Fruit fly (Drosophila melanogaster): ENCODE results near the gene CG12121.
A peak's percentile ranks its signal among the peaks of the same experiment; 100 is the strongest.

The CG12121 gene

DNA sequence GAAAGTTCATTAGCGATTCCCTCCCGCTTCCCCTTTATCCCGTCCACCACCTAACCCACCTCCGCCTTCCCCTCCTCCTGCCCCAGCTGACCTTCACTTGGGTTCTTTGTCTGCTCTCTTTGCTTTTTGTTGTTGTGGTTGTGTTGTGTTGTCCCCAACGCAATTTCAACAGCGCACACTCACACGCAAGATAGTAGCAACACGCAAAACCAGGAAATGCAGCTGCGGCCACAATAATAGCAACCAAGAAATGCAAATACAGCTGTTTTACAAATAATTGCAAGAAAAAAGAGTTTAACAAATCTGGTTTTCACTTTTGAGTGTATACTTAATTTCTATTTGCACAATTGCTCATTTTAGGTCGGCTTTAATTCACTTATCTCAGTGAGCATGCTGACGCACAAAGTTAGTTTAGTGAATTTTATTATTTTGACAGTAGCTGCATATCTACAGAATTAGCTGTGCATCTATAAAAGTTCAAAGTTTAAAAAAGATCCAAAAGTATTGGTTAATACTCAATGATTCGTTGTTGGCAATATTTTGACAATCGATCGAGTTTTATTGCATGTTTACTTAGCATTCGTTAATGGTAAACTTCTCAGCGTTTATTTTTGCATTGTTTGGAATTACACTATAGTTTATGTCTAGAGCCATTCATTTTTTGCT lies 19.2 kb upstream of the CG12121 start (continued):
- TF ChIP-seq YL-1 (GFP tag; optimal IDR thresholded peaks at IDR 0.05), result no peak
- TF ChIP-seq CG17361 (GFP tag; IDR thresholded peaks at IDR 0.05), result peak; percentile 47; the same call in 1 of the 3 replicates
- TF ChIP-seq CG8388 (GFP tag; optimal IDR thresholded peaks at IDR 0.05), result peak; percentile 11
- TF ChIP-seq CG1792 (GFP tag; optimal IDR thresholded peaks at IDR 0.05), result no peak
- TF ChIP-seq br (optimal IDR thresholded peaks at IDR 0.05), result no peak
- no peak for TF ChIP-seq CG17802 (tag; optimal IDR thresholded peaks at IDR 0.05)
- TF ChIP-seq jigr1 (GFP tag; IDR thresholded peaks at IDR 0.05), result no peak
- peak; percentile 49; the same call in 1 of the 2 replicates for TF ChIP-seq Xrp1 (GFP tag; IDR thresholded peaks at IDR 0.05)
- no peak for TF ChIP-seq H15 (GFP tag; IDR thresholded peaks at IDR 0.05)
- TF ChIP-seq CG18599 (GFP tag; optimal IDR thresholded peaks at IDR 0.05), result peak; percentile 18
- TF ChIP-seq CG12155 (GFP tag; optimal IDR thresholded peaks at IDR 0.05), result no peak
- no peak for TF ChIP-seq ash1 (GFP tag; optimal IDR thresholded peaks at IDR 0.05)
- peak in 1 of 2 experiments; percentile 8 for TF ChIP-seq Hr78 (GFP tag; optimal IDR thresholded peaks at IDR 0.05)
- TF ChIP-seq CG32772 (GFP tag; IDR thresholded peaks at IDR 0.05), result no peak
- no peak for TF ChIP-seq schlank (tag; optimal IDR thresholded peaks at IDR 0.05)
- TF ChIP-seq sisA (GFP tag; IDR thresholded peaks at IDR 0.05), result 0 out of 2 replicates have a peak, but pooled peaks have one; percentile 26
- TF ChIP-seq HLH54F (GFP tag; optimal IDR thresholded peaks at IDR 0.05), result no peak
- no peak for TF ChIP-seq kni (GFP tag; optimal IDR thresholded peaks at IDR 0.05)
- no peak for TF ChIP-seq bbx (GFP tag; IDR thresholded peaks at IDR 0.05; ENCODE audit: partially characterized antibody)
- peak; percentile 84 for TF ChIP-seq crol (GFP tag; IDR thresholded peaks at IDR 0.05)
- no peak for TF ChIP-seq NC2α (GFP tag; optimal IDR thresholded peaks at IDR 0.05)
- no peak for TF ChIP-seq CG7271 (tag; optimal IDR thresholded peaks at IDR 0.05)
- TF ChIP-seq Antp (GFP tag; optimal IDR thresholded peaks at IDR 0.05), result peak; percentile 13
- TF ChIP-seq tna (GFP tag; IDR thresholded peaks at IDR 0.05; ENCODE audit: partially characterized antibody), result no peak
- peak; percentile 20 for TF ChIP-seq Asciz (GFP tag; optimal IDR thresholded peaks at IDR 0.05)
- TF ChIP-seq kah (GFP tag; optimal IDR thresholded peaks at IDR 0.05), result no peak
- TF ChIP-seq Optix (GFP tag; IDR thresholded peaks at IDR 0.05), result peak; percentile 37; the same call in 1 of the 3 replicates
- no peak for TF ChIP-seq CG34422 (GFP tag; IDR thresholded peaks at IDR 0.05)
- TF ChIP-seq CG10321 (GFP tag; IDR thresholded peaks at IDR 0.05), result no peak
- TF ChIP-seq tgo (GFP tag; IDR thresholded peaks at IDR 0.05), result peak; percentile 56
- TF ChIP-seq onecut (GFP tag; IDR thresholded peaks at IDR 0.05), result no peak
- no peak for TF ChIP-seq emc (GFP tag; optimal IDR thresholded peaks at IDR 0.05)
- no peak for TF ChIP-seq CG8478 (optimal IDR thresholded peaks at IDR 0.05)
- no peak for TF ChIP-seq CG31224 (GFP tag; IDR thresholded peaks at IDR 0.05)
- no peak for TF ChIP-seq caup (GFP tag; optimal IDR thresholded peaks at IDR 0.05; ENCODE audit: severe bottlenecking)
- no peak for TF ChIP-seq Hr3 (GFP tag; optimal IDR thresholded peaks at IDR 0.05)
- TF ChIP-seq Neu2 (GFP tag; optimal IDR thresholded peaks at IDR 0.05; ENCODE audit: borderline replicate concordance), result no peak
- no peak for TF ChIP-seq CG7786 (GFP tag; optimal IDR thresholded peaks at IDR 0.05)
- peak; percentile 43 for TF ChIP-seq Sox102F (GFP tag; optimal IDR thresholded peaks at IDR 0.05)
- no peak for TF ChIP-seq pros (GFP tag; optimal IDR thresholded peaks at IDR 0.05)
- no peak for TF ChIP-seq pita (GFP tag; optimal IDR thresholded peaks at IDR 0.05)
- no peak for TF ChIP-seq cwo (GFP tag; optimal IDR thresholded peaks at IDR 0.05)
- no peak for TF ChIP-seq Jarid2 (GFP tag; optimal IDR thresholded peaks at IDR 0.05)
- no peak for TF ChIP-seq Abd-B (GFP tag; optimal IDR thresholded peaks at IDR 0.05)
- no peak for TF ChIP-seq CG10565 (GFP tag; optimal IDR thresholded peaks at IDR 0.05)
- TF ChIP-seq CG7928 (GFP tag; optimal IDR thresholded peaks at IDR 0.05), result no peak
- TF ChIP-seq HLHmδ (GFP tag; optimal IDR thresholded peaks at IDR 0.05), result no peak
- TF ChIP-seq CG7839 (tag; optimal IDR thresholded peaks at IDR 0.05), result peak; percentile 3
- peak; percentile 21 for TF ChIP-seq unpg (GFP tag; optimal IDR thresholded peaks at IDR 0.05)
- no peak for TF ChIP-seq chinmo (GFP tag; IDR thresholded peaks at IDR 0.05; ENCODE audit: partially characterized antibody)

Measured in whole organism, embryonic.